Fruit fly (Drosophila melanogaster) whole organism, wandering third instar larva: ENCODE results near the gene Ttc19.

Experiments
- Rel ChIP-seq, 2 experiments: fragments of 200-800 bp; sonication (Bioruptor generic) in 1 of 2; optimal IDR thresholded peaks; 2 replicates in 1 of 2; 3 replicates in 1 of 2; lab custom pipeline; 2016 to 2019; ENCODE audit warnings: mild to moderate bottlenecking in 2 of 2, missing biosample characterization in 2 of 2, missing genetic modification characterization in 2 of 2, moderate library complexity in 1 of 2
- dsf ChIP-seq: sonication (Bioruptor generic); optimal IDR thresholded peaks from 2 replicates; lab custom pipeline; 2016; ENCODE audit warnings: missing biosample characterization, missing genetic modification characterization, borderline replicate concordance
- woc ChIP-seq: sonication (Bioruptor generic); optimal IDR thresholded peaks from 2 replicates; lab custom pipeline; 2016; ENCODE audit warnings: missing biosample characterization, mild to moderate bottlenecking, missing genetic modification characterization

- TF ChIP-seq woc (GFP tag; lab: Kevin White, UChicago) (no peak), dsf (GFP tag; lab: Kevin White, UChicago) (no peak), Rel (GFP tag; optimal IDR thresholded peaks at IDR 0.05; lab: Kevin White, UChicago) (no peak), Rel (tag; optimal IDR thresholded peaks at IDR 0.05; lab: Kevin White, UChicago) (no peak)
These were observed 44.4 kb upstream of the Ttc19 start for dm6 chr2L:19089385-19089784.
